Worm (Caenorhabditis elegans): Measurements from ENCODE around the gene tag-280.

- no peak for TF ChIP-seq nhr-12 (tag; optimal IDR thresholded peaks at IDR 0.05)
- TF ChIP-seq snpc-4 (tag; optimal IDR thresholded peaks at IDR 0.05) = no peak
- TF ChIP-seq mab-5 (tag; optimal IDR thresholded peaks at IDR 0.05) = no peak
- TF ChIP-seq peb-1 (tag; optimal IDR thresholded peaks at IDR 0.05) = no peak
- no peak for TF ChIP-seq lin-39 (tag; optimal IDR thresholded peaks at IDR 0.05)
- no peak for TF ChIP-seq unc-55 (GFP tag; optimal IDR thresholded peaks at IDR 0.05)
- no peak for TF ChIP-seq lin-11 (tag; optimal IDR thresholded peaks at IDR 0.05)
- TF ChIP-seq ZK546.5 (tag; optimal IDR thresholded peaks at IDR 0.05) = no peak
- no peak for TF ChIP-seq nhr-237 (tag; optimal IDR thresholded peaks at IDR 0.05)
- TF ChIP-seq skn-1 (tag; optimal IDR thresholded peaks at IDR 0.05) = no peak
- no peak for TF ChIP-seq elt-3 (tag; optimal IDR thresholded peaks at IDR 0.05)
Measured at ce11 chrII:12481645-12482044, 21.2 kb downstream of the tag-280 start.
